Worm (Caenorhabditis elegans): Measurements from ENCODE around the gene dap-3.

Gene dap-3

ce11 chrII:10551985-10552736 lies 28.8 kb upstream of the dap-3 start:
- peak; percentile 98 for TF ChIP-seq nhr-11 (tag; optimal IDR thresholded peaks at IDR 0.05)
- TF ChIP-seq nhr-28 (tag; optimal IDR thresholded peaks at IDR 0.05) = peak; percentile 11
- TF ChIP-seq nfya-1 (tag; optimal IDR thresholded peaks at IDR 0.05; ENCODE audit: insufficient read depth) = peak; percentile 95
- peak; percentile 56 for TF ChIP-seq elt-2 (tag; optimal IDR thresholded peaks at IDR 0.05)
- TF ChIP-seq nhr-76 (tag; optimal IDR thresholded peaks at IDR 0.05) = peak; percentile 57
- no peak for TF ChIP-seq mml-1 (tag; optimal IDR thresholded peaks at IDR 0.05)
- TF ChIP-seq fkh-10 (GFP tag; optimal IDR thresholded peaks at IDR 0.05) = peak; percentile 95
- TF ChIP-seq fos-1 (tag; optimal IDR thresholded peaks at IDR 0.05) = no peak
- TF ChIP-seq eor-1 (tag; optimal IDR thresholded peaks at IDR 0.05) = peak; percentile 29 to 80
- no peak for TF ChIP-seq ceh-9 (tag; optimal IDR thresholded peaks at IDR 0.05)
- TF ChIP-seq egl-5 (tag; optimal IDR thresholded peaks at IDR 0.05) = peak; percentile 97
- peak; percentile 84 for TF ChIP-seq ztf-4 (tag; optimal IDR thresholded peaks at IDR 0.05)
- peak; percentile 25 for TF ChIP-seq zag-1 (tag; optimal IDR thresholded peaks at IDR 0.05)
- no peak for TF ChIP-seq nhr-12 (tag; optimal IDR thresholded peaks at IDR 0.05)
- TF ChIP-seq ceh-28 (tag; optimal IDR thresholded peaks at IDR 0.05) = peak; percentile 86
- no peak for TF ChIP-seq sea-2 (GFP tag; optimal IDR thresholded peaks at IDR 0.05)
- peak; percentile 72 for TF ChIP-seq egl-27 (tag; optimal IDR thresholded peaks at IDR 0.05)
- TF ChIP-seq aly-2 (tag; optimal IDR thresholded peaks at IDR 0.05) = peak; percentile 20
- no peak for TF ChIP-seq nhr-237 (tag; optimal IDR thresholded peaks at IDR 0.05)
- no peak for TF ChIP-seq unc-39 (tag; optimal IDR thresholded peaks at IDR 0.05)
- TF ChIP-seq jun-1 (tag; optimal IDR thresholded peaks at IDR 0.05) = peak; percentile 98
- no peak for TF ChIP-seq fkh-2 (tag; optimal IDR thresholded peaks at IDR 0.05)
- peak; percentile 95 for TF ChIP-seq ama-1 (optimal IDR thresholded peaks at IDR 0.05)
- TF ChIP-seq R02D3.7 (tag; optimal IDR thresholded peaks at IDR 0.05) = peak; percentile 75
- peak; percentile 96 for TF ChIP-seq nhr-25 (tag; optimal IDR thresholded peaks at IDR 0.05)
- TF ChIP-seq nhr-43 (tag; optimal IDR thresholded peaks at IDR 0.05; ENCODE audit: poor library complexity, severe bottlenecking) = peak; percentile 90
- peak; percentile 84 for TF ChIP-seq mdl-1 (tag; optimal IDR thresholded peaks at IDR 0.05)
- peak; percentile 80 for TF ChIP-seq lin-39 (tag; optimal IDR thresholded peaks at IDR 0.05)
- TF ChIP-seq nhr-67 (tag; optimal IDR thresholded peaks at IDR 0.05) = no peak
- TF ChIP-seq ceh-82 (tag; optimal IDR thresholded peaks at IDR 0.05) = peak; percentile 74
- peak; percentile 83 for TF ChIP-seq snpc-4 (tag; optimal IDR thresholded peaks at IDR 0.05)
- TF ChIP-seq pha-4 (tag; optimal IDR thresholded peaks at IDR 0.05) = peak; percentile 98
- TF ChIP-seq ZK546.5 (tag; optimal IDR thresholded peaks at IDR 0.05) = no peak
- peak; percentile 87 for TF ChIP-seq hmg-11 (tag; optimal IDR thresholded peaks at IDR 0.05)
- TF ChIP-seq skn-1 (tag; optimal IDR thresholded peaks at IDR 0.05) = peak; percentile 62
- peak; percentile 48 for TF ChIP-seq nhr-77 (tag; optimal IDR thresholded peaks at IDR 0.05)
- peak; percentile 49 for TF ChIP-seq pqm-1 (tag; optimal IDR thresholded peaks at IDR 0.05)
- TF ChIP-seq ztf-11 (tag; optimal IDR thresholded peaks at IDR 0.05) = no peak
- TF ChIP-seq elt-3 (tag; optimal IDR thresholded peaks at IDR 0.05) = peak in 2 of 3 experiments; percentile 19 to 48
- peak; percentile 71 for TF ChIP-seq lin-15B (tag; optimal IDR thresholded peaks at IDR 0.05)
- TF ChIP-seq tbx-2 (tag; optimal IDR thresholded peaks at IDR 0.05) = peak; percentile 84
- TF ChIP-seq daf-12 (tag; optimal IDR thresholded peaks at IDR 0.05) = peak; percentile 13
- TF ChIP-seq nhr-23 (tag; optimal IDR thresholded peaks at IDR 0.05) = peak; percentile 99
- TF ChIP-seq ceh-16 (tag; optimal IDR thresholded peaks at IDR 0.05) = no peak
- TF ChIP-seq elt-1 (tag; optimal IDR thresholded peaks at IDR 0.05) = peak; percentile 38
- TF ChIP-seq unc-62 (GFP tag; optimal IDR thresholded peaks at IDR 0.05) = peak; percentile 79
- TF ChIP-seq lsy-12 (tag; optimal IDR thresholded peaks at IDR 0.05) = peak; percentile 78
